Worm (Caenorhabditis elegans): ENCODE data around the gene ins-12.

DNA sequence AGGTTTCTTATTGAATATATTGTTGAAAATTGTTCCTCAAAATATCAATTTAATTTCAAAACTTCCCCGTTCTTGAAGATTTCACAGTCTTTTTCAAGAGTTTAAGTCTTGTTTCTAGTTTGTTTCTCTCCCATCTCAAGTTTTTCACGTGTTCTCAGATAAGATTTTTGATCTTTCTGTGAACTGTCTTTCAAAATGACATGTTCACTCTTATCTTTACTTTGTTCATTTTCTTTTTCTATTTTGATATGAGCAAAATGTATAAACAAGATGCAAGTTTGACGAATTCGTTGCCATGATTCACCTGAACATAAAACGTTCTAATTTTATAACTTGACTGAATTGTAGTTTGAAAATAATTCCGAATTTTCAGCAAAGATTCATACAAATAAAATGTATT, 371 bp downstream of the ins-12 start:
- TF ChIP-seq unc-39 (tag; optimal IDR thresholded peaks at IDR 0.05) = no peak
- no peak for TF ChIP-seq aly-2 (tag; optimal IDR thresholded peaks at IDR 0.05)
- TF ChIP-seq snpc-4 (tag; optimal IDR thresholded peaks at IDR 0.05) = no peak
- TF ChIP-seq ztf-11 (tag; optimal IDR thresholded peaks at IDR 0.05) = no peak
- no peak for TF ChIP-seq ama-1 (optimal IDR thresholded peaks at IDR 0.05)
- TF ChIP-seq lin-39 (tag; optimal IDR thresholded peaks at IDR 0.05) = no peak

All from whole organism, L2 larva.